Fruit fly (Drosophila melanogaster): ENCODE data around the gene Prosalpha2.

The Prosalpha2 gene

dm6 chr3R:12448889-12449314, 17.8 kb downstream of the Prosalpha2 start, which contains the start of gene CG18549 (continued):
- TF ChIP-seq Dad (GFP tag; optimal IDR thresholded peaks at IDR 0.05) (peak; percentile 99), Usf (GFP tag; optimal IDR thresholded peaks at IDR 0.05) (peak; percentile 98), CG13123 (GFP tag; optimal IDR thresholded peaks at IDR 0.05) (peak; percentile 99), CG4404 (GFP tag; IDR thresholded peaks at IDR 0.05) (peak; percentile 99), Fer1 (GFP tag; optimal IDR thresholded peaks at IDR 0.05) (peak; percentile 100), mam (GFP tag; optimal IDR thresholded peaks at IDR 0.05) (peak; percentile 99), Side (GFP tag; optimal IDR thresholded peaks at IDR 0.05) (peak; percentile 99), PHDP (tag; optimal IDR thresholded peaks at IDR 0.05) (peak; percentile 100), ERR (GFP tag; optimal IDR thresholded peaks at IDR 0.05) (peak; percentile 98), CG8924 (tag; optimal IDR thresholded peaks at IDR 0.05) (peak; percentile 100), Meics (GFP tag; optimal IDR thresholded peaks at IDR 0.05) (peak; percentile 100), CG4707 (GFP tag; optimal IDR thresholded peaks at IDR 0.05) (peak; percentile 99), fd64A (GFP tag; optimal IDR thresholded peaks at IDR 0.05) (peak; percentile 100), CG5180 (GFP tag; optimal IDR thresholded peaks at IDR 0.05) (peak; percentile 95), MBD-R2 (GFP tag; IDR thresholded peaks at IDR 0.05) (peak; percentile 100), rib (GFP tag; IDR thresholded peaks at IDR 0.05) (peak; percentile 100), gcm2 (GFP tag; optimal IDR thresholded peaks at IDR 0.05) (peak; percentile 99), CG31388 (GFP tag; optimal IDR thresholded peaks at IDR 0.05) (peak; percentile 99), Xrp1 (GFP tag; IDR thresholded peaks at IDR 0.05) (peak; percentile 100), MESR4 (GFP tag; optimal IDR thresholded peaks at IDR 0.05) (peak; percentile 97), wdn (GFP tag; IDR thresholded peaks at IDR 0.05) (peak; percentile 99), pum (GFP tag; optimal IDR thresholded peaks at IDR 0.05) (peak; percentile 99), Ptx1 (GFP tag; IDR thresholded peaks at IDR 0.05) (peak; percentile 100), CG1832 (GFP tag; optimal IDR thresholded peaks at IDR 0.05) (no peak), CG3065 (GFP tag; optimal IDR thresholded peaks at IDR 0.05) (peak; percentile 99), Camta (GFP tag; optimal IDR thresholded peaks at IDR 0.05) (peak; percentile 100), gsb (GFP tag; IDR thresholded peaks at IDR 0.05) (peak; percentile 100), CG2678 (tag; optimal IDR thresholded peaks at IDR 0.05) (peak; percentile 100), hbn (GFP tag; IDR thresholded peaks at IDR 0.05; ENCODE audit: partially characterized antibody) (peak; percentile 86), ase (GFP tag; IDR thresholded peaks at IDR 0.05) (peak; percentile 100), dati (GFP tag; IDR thresholded peaks at IDR 0.05) (peak; percentile 99), Eip74EF (GFP tag; optimal IDR thresholded peaks at IDR 0.05) (peak in 1 of 2 experiments; percentile 100), Ssrp (tag; optimal IDR thresholded peaks at IDR 0.05) (peak; percentile 100), CG17802 (tag; optimal IDR thresholded peaks at IDR 0.05) (peak; percentile 95), CG7372 (GFP tag; IDR thresholded peaks at IDR 0.05) (peak; percentile 100), CG2116 (GFP tag; optimal IDR thresholded peaks at IDR 0.05) (peak; percentile 94), CG6689 (GFP tag; IDR thresholded peaks at IDR 0.05) (peak; percentile 100), CG9215 (GFP tag; IDR thresholded peaks at IDR 0.05) (peak; percentile 99), sc (optimal IDR thresholded peaks at IDR 0.05) (no peak), sc (GFP tag; optimal IDR thresholded peaks at IDR 0.05) (peak; percentile 100), Adf1 (GFP tag; IDR thresholded peaks at IDR 0.05) (peak; percentile 93), D19A (tag; optimal IDR thresholded peaks at IDR 0.05) (peak; percentile 100), onecut (GFP tag; IDR thresholded peaks at IDR 0.05) (peak; percentile 100), kni (GFP tag; optimal IDR thresholded peaks at IDR 0.05) (peak; percentile 99), NC2α (GFP tag; optimal IDR thresholded peaks at IDR 0.05) (peak; percentile 99), CG4282 (GFP tag; optimal IDR thresholded peaks at IDR 0.05) (peak; percentile 96), seq (GFP tag; IDR thresholded peaks at IDR 0.05) (peak; percentile 100), HLHmδ (GFP tag; optimal IDR thresholded peaks at IDR 0.05) (no peak), CG17568 (GFP tag; optimal IDR thresholded peaks at IDR 0.05) (peak; percentile 100), CG17359 (tag; optimal IDR thresholded peaks at IDR 0.05) (peak; percentile 100), B-H1 (GFP tag; IDR thresholded peaks at IDR 0.05) (peak; percentile 100)

Measured in whole organism, embryonic.